Worm (Caenorhabditis elegans) whole organism, L4/young adult: ENCODE data around the gene C30H6.12.

Source experiments
- W03F9.2 ChIP-seq: fragments of 150-350 bp; optimal IDR thresholded peaks from 2 replicates; lab custom pipeline; 2014; ENCODE audit warnings: missing biosample characterization, missing genetic modification characterization
- him-1 ChIP-seq: sonication (generic microtip); optimal IDR thresholded peaks from 2 replicates; lab custom pipeline; 2016; ENCODE audit warnings: missing genotype, missing genetic modification reagents, missing genetic modification characterization, missing compliant biosample characterization

- TF ChIP-seq him-1 (tag; lab: Kevin White, UChicago) (no peak), W03F9.2 (tag; lab: Kevin White, UChicago) (no peak)
Observed at ce11 chrIV:17371469-17371868, 11.7 kb upstream of the C30H6.12 start, which contains the start of gene C30H6.5.
